Worm (Caenorhabditis elegans): ENCODE results near the gene ZC168.2.

Gene ZC168.2

ce11 chrIV:10734527-10735436, 6.9 kb downstream of the ZC168.2 start, which contains the start of the genes orc-5 and cyb-1 (continued):
- TF ChIP-seq ceh-44 (GFP tag; IDR thresholded peaks at IDR 0.05) (no peak), attf-4 (tag; optimal IDR thresholded peaks at IDR 0.05) (no peak), dve-1 (tag; optimal IDR thresholded peaks at IDR 0.05; ENCODE audit: insufficient read depth) (no peak), zag-1 (tag; optimal IDR thresholded peaks at IDR 0.05) (no peak), ceh-32 (tag; optimal IDR thresholded peaks at IDR 0.05; ENCODE audit: poor library complexity) (no peak), hlh-30 (tag; optimal IDR thresholded peaks at IDR 0.05; ENCODE audit: insufficient read depth) (peak; percentile 72), nhr-111 (GFP tag; optimal IDR thresholded peaks at IDR 0.05) (no peak), daf-19 (GFP tag; conservative IDR thresholded peaks at IDR 0.05) (no peak), ztf-11 (tag; optimal IDR thresholded peaks at IDR 0.05) (no peak), ama-1 (optimal IDR thresholded peaks at IDR 0.05) (no peak), madf-5 (GFP tag; IDR thresholded peaks at IDR 0.05) (no peak), spr-1 (tag; optimal IDR thresholded peaks at IDR 0.05) (no peak), ceh-62 (tag; optimal IDR thresholded peaks at IDR 0.05) (no peak), zfp-3 (GFP tag; conservative IDR thresholded peaks at IDR 0.05) (no peak), mes-2 (tag; optimal IDR thresholded peaks at IDR 0.05; ENCODE audit: poor library complexity, severe bottlenecking) (peak; percentile 87), unc-39 (tag; optimal IDR thresholded peaks at IDR 0.05) (no peak), set-16 (GFP tag; IDR thresholded peaks at IDR 0.05) (no peak), mdl-1 (tag; optimal IDR thresholded peaks at IDR 0.05) (peak in 1 of 2 experiments; percentile 8), R02D3.7 (tag; optimal IDR thresholded peaks at IDR 0.05) (no peak), lin-13 (GFP tag; optimal IDR thresholded peaks at IDR 0.05) (peak; percentile 21), daf-8 (GFP tag; IDR thresholded peaks at IDR 0.05) (no peak), zip-11 (GFP tag; IDR thresholded peaks at IDR 0.05) (no peak), php-3 (GFP tag; IDR thresholded peaks at IDR 0.05) (no peak), nhr-42 (GFP tag; IDR thresholded peaks at IDR 0.05) (no peak), pqm-1 (tag; optimal IDR thresholded peaks at IDR 0.05) (no peak), nhr-10 (tag; optimal IDR thresholded peaks at IDR 0.05) (no peak), dmd-6 (GFP tag; IDR thresholded peaks at IDR 0.05) (peak; percentile 22; the same call in 1 of the 2 replicates), egl-43 (GFP tag; IDR thresholded peaks at IDR 0.05) (no peak), rbr-2 (tag; optimal IDR thresholded peaks at IDR 0.05) (no peak), ces-1 (GFP tag; optimal IDR thresholded peaks at IDR 0.05) (no peak), ceh-28 (tag; optimal IDR thresholded peaks at IDR 0.05) (no peak), dpl-1 (GFP tag; optimal IDR thresholded peaks at IDR 0.05) (peak; percentile 96), aha-1 (tag) (peak; percentile 94), F49E8.2 (tag; optimal IDR thresholded peaks at IDR 0.05; ENCODE audit: borderline replicate concordance) (no peak), unc-130 (GFP tag; optimal IDR thresholded peaks at IDR 0.05) (peak; percentile 0), hlh-11 (tag; optimal IDR thresholded peaks at IDR 0.05) (peak; percentile 9), hmg-1.1 (GFP tag; IDR thresholded peaks at IDR 0.05) (peak; percentile 51), nhr-6 (tag; optimal IDR thresholded peaks at IDR 0.05) (peak; percentile 67), egl-27 (tag; optimal IDR thresholded peaks at IDR 0.05) (no peak), D1046.2 (GFP tag; IDR thresholded peaks at IDR 0.05) (no peak), zfp-2 (tag; optimal IDR thresholded peaks at IDR 0.05) (no peak), mxl-2 (GFP tag; conservative IDR thresholded peaks at IDR 0.05) (no peak), snpc-4 (tag; optimal IDR thresholded peaks at IDR 0.05) (no peak), T20F7.1 (GFP tag; optimal IDR thresholded peaks at IDR 0.05) (peak; percentile 99), unc-62 (GFP tag; optimal IDR thresholded peaks at IDR 0.05 in 1 of 2) (peak in 1 of 2 experiments; percentile 92), unc-62 (tag; optimal IDR thresholded peaks at IDR 0.05) (no peak)
